Worm (Caenorhabditis elegans) whole organism, L2 larva: ENCODE results near the gene srh-270.

Experiments used
- ama-1 ChIP-seq: fragments of 150-350 bp; optimal IDR thresholded peaks from 2 replicates; lab custom pipeline; 2018; ENCODE audit warnings: inconsistent platforms
- lsy-2 ChIP-seq, 2 experiments: fragments of 150-350 bp in 1 of 2; sonication (generic microtip) in 1 of 2; optimal IDR thresholded peaks; 2 replicates each; lab custom pipeline; 2014 to 2017; ENCODE audit warnings: missing biosample characterization in 2 of 2, missing genetic modification characterization in 2 of 2
- unc-62 ChIP-seq: fragments of 150-350 bp; optimal IDR thresholded peaks from 2 replicates; lab custom pipeline; 2014; ENCODE audit warnings: missing biosample characterization, missing genetic modification reagents, missing genetic modification characterization
- ztf-11 ChIP-seq: sonication (generic microtip); optimal IDR thresholded peaks from 2 replicates; lab custom pipeline; 2017; ENCODE audit warnings: missing biosample characterization, missing genetic modification characterization

ce11 chrV:2884411-2884810 lies 23.0 kb upstream of the srh-270 start, which contains the start of gene sre-24:
- TF ChIP-seq unc-62 (GFP tag; lab: Kevin White, UChicago), result no peak
- TF ChIP-seq lsy-2 (tag; optimal IDR thresholded peaks at IDR 0.05; lab: Kevin White, UChicago), result no peak
- TF ChIP-seq ama-1 (lab: Kevin White, UChicago), result no peak
- no peak for TF ChIP-seq ztf-11 (tag; lab: Kevin White, UChicago)
